Worm (Caenorhabditis elegans) whole organism, late embryonic: ENCODE measurements around the gene F46F5.11.
A peak's percentile ranks its signal among the peaks of the same experiment; 100 is the strongest.

ENCODE experiments used
- C08G9.2 ChIP-seq: sonication (generic microtip); optimal IDR thresholded peaks from 2 replicates; lab custom pipeline; 2016; ENCODE audit warnings: mild to moderate bottlenecking, missing genetic modification characterization, moderate library complexity, missing compliant biosample characterization
- F13H6.1 ChIP-seq: sonication (generic microtip); optimal IDR thresholded peaks from 2 replicates; lab custom pipeline; 2016; ENCODE audit warnings: missing genetic modification characterization, missing compliant biosample characterization
- K02D7.2 ChIP-seq: sonication (generic microtip); optimal IDR thresholded peaks from 2 replicates; lab custom pipeline; 2017; ENCODE audit warnings: mild to moderate bottlenecking, missing genetic modification characterization, missing compliant biosample characterization
- K09A11.1 ChIP-seq: sonication (generic microtip); optimal IDR thresholded peaks from 2 replicates; lab custom pipeline; 2017; ENCODE audit warnings: antibody characterized with exemption, mild to moderate bottlenecking, missing genetic modification characterization, missing compliant biosample characterization; ENCODE audit not compliant: insufficient read depth
- ahr-1 ChIP-seq: sonication (generic microtip); optimal IDR thresholded peaks from 2 replicates; lab custom pipeline; 2016; ENCODE audit warnings: missing genetic modification characterization, missing compliant biosample characterization
- ceh-14 ChIP-seq: sonication (generic microtip); optimal IDR thresholded peaks from 2 replicates; lab custom pipeline; 2016; ENCODE audit warnings: missing genotype, missing genetic modification characterization, missing compliant biosample characterization
- ceh-18 ChIP-seq: sonication (generic microtip); optimal IDR thresholded peaks from 2 replicates; lab custom pipeline; 2016; ENCODE audit warnings: missing genetic modification characterization, missing compliant biosample characterization
- ceh-2 ChIP-seq: sonication (generic microtip); optimal IDR thresholded peaks from 2 replicates; lab custom pipeline; 2016; ENCODE audit warnings: missing genotype, missing genetic modification characterization, missing compliant biosample characterization
- ceh-22 ChIP-seq: sonication (generic microtip); optimal IDR thresholded peaks from 2 replicates; lab custom pipeline; 2017; ENCODE audit warnings: missing biosample characterization, missing genetic modification characterization
- ceh-34 ChIP-seq: sonication (generic microtip); optimal IDR thresholded peaks from 2 replicates; lab custom pipeline; 2016; ENCODE audit warnings: mild to moderate bottlenecking, missing genetic modification characterization, missing compliant biosample characterization
- ceh-45 ChIP-seq: fragments of 200-800 bp; sonication (Bioruptor generic); IDR thresholded peaks from 2 replicates; pipeline ENCODE4 v1.3.6; 2022; ENCODE audit warnings: missing genetic modification reagents, missing genetic modification characterization, missing compliant biosample characterization
- ceh-48 ChIP-seq: sonication (generic microtip); optimal IDR thresholded peaks from 2 replicates; lab custom pipeline; 2016; ENCODE audit warnings: missing genetic modification characterization, inconsistent platforms, missing compliant biosample characterization
- elt-2 ChIP-seq: sonication (generic microtip); optimal IDR thresholded peaks from 2 replicates; lab custom pipeline; 2016; ENCODE audit warnings: missing genetic modification reagents, missing genetic modification characterization, missing compliant biosample characterization
- ets-4 ChIP-seq: sonication (generic microtip); optimal IDR thresholded peaks from 2 replicates; lab custom pipeline; 2016; ENCODE audit warnings: missing genetic modification characterization, missing compliant biosample characterization
- eyg-1 ChIP-seq: sonication (generic microtip); optimal IDR thresholded peaks from 2 replicates; lab custom pipeline; 2016; ENCODE audit warnings: missing genotype, missing genetic modification characterization, missing compliant biosample characterization
- fax-1 ChIP-seq: sonication (generic microtip); optimal IDR thresholded peaks from 2 replicates; lab custom pipeline; 2016; ENCODE audit warnings: missing genotype, missing genetic modification characterization, missing compliant biosample characterization
- gmeb-2 ChIP-seq: sonication (generic microtip); optimal IDR thresholded peaks from 2 replicates; lab custom pipeline; 2016; ENCODE audit warnings: missing genetic modification characterization, inconsistent platforms, missing compliant biosample characterization
- hlh-15 ChIP-seq: sonication (generic microtip); optimal IDR thresholded peaks from 2 replicates; lab custom pipeline; 2016; ENCODE audit warnings: missing genetic modification characterization, missing compliant biosample characterization
- hlh-30 ChIP-seq: sonication (generic microtip); optimal IDR thresholded peaks from 2 replicates; lab custom pipeline; 2017; ENCODE audit warnings: antibody characterized with exemption, missing genetic modification characterization, missing compliant biosample characterization; ENCODE audit not compliant: insufficient read depth
- hlh-8 ChIP-seq: sonication (generic microtip); optimal IDR thresholded peaks from 2 replicates; lab custom pipeline; 2016; ENCODE audit warnings: missing genotype, missing genetic modification characterization, missing compliant biosample characterization
- mec-3 ChIP-seq: sonication (generic microtip); optimal IDR thresholded peaks from 2 replicates; lab custom pipeline; 2016; ENCODE audit warnings: borderline replicate concordance, missing genetic modification characterization, missing compliant biosample characterization
- nfya-1 ChIP-seq: sonication (generic microtip); optimal IDR thresholded peaks from 2 replicates; lab custom pipeline; 2017; ENCODE audit warnings: missing genetic modification characterization, mild to moderate bottlenecking, missing compliant biosample characterization, antibody characterized with exemption, moderate library complexity
- nhr-232 ChIP-seq: sonication (generic microtip); optimal IDR thresholded peaks from 2 replicates; lab custom pipeline; 2016; ENCODE audit warnings: missing genetic modification characterization, missing compliant biosample characterization
- npax-4 ChIP-seq: sonication (generic microtip); optimal IDR thresholded peaks from 2 replicates; lab custom pipeline; 2016; ENCODE audit warnings: missing genetic modification characterization, missing compliant biosample characterization
- pag-3 ChIP-seq: sonication (generic microtip); optimal IDR thresholded peaks from 2 replicates; lab custom pipeline; 2016; ENCODE audit warnings: missing compliant biosample characterization, missing genetic modification characterization, borderline replicate concordance
- pax-1 ChIP-seq: fragments of 150-350 bp; optimal IDR thresholded peaks from 2 replicates; lab custom pipeline; 2014; ENCODE audit warnings: missing biosample characterization, missing genetic modification characterization
- pha-4 ChIP-seq: fragments of 150-350 bp; optimal IDR thresholded peaks from 2 replicates; lab custom pipeline; 2018; ENCODE audit warnings: missing biosample characterization, missing genetic modification reagents, missing genetic modification characterization
- pros-1 ChIP-seq: fragments of 150-350 bp; optimal IDR thresholded peaks from 2 replicates; lab custom pipeline; 2014; ENCODE audit warnings: missing biosample characterization, missing genetic modification reagents, missing genetic modification characterization
- rnt-1 ChIP-seq: sonication (generic microtip); optimal IDR thresholded peaks from 2 replicates; lab custom pipeline; 2016; ENCODE audit warnings: missing genetic modification characterization, missing compliant biosample characterization
- sox-2 ChIP-seq: fragments of 200-800 bp; sonication (Bioruptor generic); IDR thresholded peaks from 2 replicates; pipeline ENCODE4 v1.3.6; 2022; ENCODE audit warnings: missing genetic modification reagents, missing genetic modification characterization, missing compliant biosample characterization
- tbx-2 ChIP-seq: sonication (generic microtip); optimal IDR thresholded peaks from 2 replicates; lab custom pipeline; 2016; ENCODE audit warnings: missing genetic modification characterization, missing compliant biosample characterization
- tbx-7 ChIP-seq: sonication (generic microtip); optimal IDR thresholded peaks from 2 replicates; lab custom pipeline; 2016; ENCODE audit warnings: missing genotype, missing genetic modification characterization, missing compliant biosample characterization
- unc-42 ChIP-seq: sonication (generic microtip); optimal IDR thresholded peaks from 2 replicates; lab custom pipeline; 2016; ENCODE audit warnings: missing genotype, missing genetic modification characterization, missing compliant biosample characterization

The F46F5.11 gene

DNA sequence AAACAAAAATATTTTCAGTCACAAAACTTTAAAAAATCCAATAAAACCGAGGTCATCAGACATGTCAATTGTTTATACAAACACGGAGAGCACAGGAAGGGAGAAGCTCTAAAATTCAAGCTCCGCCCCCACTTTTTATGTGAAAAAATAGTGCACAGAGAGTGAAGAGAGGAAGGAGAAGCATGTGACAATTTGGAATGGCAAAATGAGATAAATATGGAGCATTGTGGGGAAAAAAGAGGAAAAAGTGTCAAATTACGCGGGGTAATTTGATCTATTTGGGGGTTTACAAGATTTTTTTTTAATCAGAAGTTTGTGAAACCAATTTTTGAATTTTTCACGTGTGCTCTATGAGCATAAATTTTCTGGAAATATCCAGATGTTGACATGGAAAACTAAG, 45.6 kb upstream of the F46F5.11 start:
- TF ChIP-seq unc-42 (tag; lab: Kevin White, UChicago), result peak; percentile 21
- no peak for TF ChIP-seq pros-1 (tag; lab: Kevin White, UChicago)
- peak; percentile 90 for TF ChIP-seq ceh-34 (tag; lab: Kevin White, UChicago)

DNA sequence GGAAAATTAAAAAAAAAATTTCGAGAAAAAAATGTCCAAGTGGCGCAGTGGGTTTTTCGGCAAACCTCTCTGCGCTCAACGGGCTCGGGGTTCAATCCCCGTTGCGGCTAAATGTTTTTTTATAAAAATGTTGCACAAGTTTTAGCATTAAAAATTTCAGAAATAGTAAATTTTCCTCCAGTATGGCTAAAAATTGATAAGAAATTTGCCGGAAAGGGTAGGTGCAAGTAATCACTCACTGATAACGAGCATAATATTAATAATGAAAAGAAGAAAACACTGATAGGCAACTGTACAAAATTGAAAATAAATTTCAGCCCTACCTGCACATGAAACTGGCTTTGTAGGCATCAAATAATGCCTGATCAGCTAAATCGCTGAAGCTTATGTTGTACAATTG, 44.2 kb upstream of the F46F5.11 start:
- no peak for TF ChIP-seq fax-1 (tag; lab: Kevin White, UChicago)
- TF ChIP-seq elt-2 (tag; lab: Kevin White, UChicago), result peak; percentile 66

DNA sequence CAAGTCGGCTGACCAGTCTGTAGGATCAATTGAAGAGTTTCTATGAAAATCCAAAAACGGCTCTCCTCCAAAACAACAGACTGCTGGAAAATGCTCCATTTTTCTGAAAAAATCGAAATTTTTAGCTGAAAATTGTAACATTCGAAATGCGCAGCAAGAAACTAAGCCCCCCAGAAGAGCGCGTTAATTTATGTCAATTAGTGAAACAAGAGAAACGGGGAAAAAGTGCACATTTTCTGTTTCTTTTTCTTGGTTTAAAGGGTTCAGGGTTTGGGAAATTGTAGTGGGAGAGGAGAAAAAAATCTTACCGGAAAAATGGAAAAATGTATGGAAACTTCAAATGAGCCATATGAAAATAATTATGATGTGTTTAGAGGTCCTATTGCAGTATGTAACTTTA, 43.3 kb upstream of the F46F5.11 start, which contains the start of gene C08G5.7:
C08G5.7 (minus strand) TSS at position 101 of the 400 bp plus-strand sequence.
- TF ChIP-seq unc-42 (tag; lab: Kevin White, UChicago) (no peak), ahr-1 (tag; lab: Kevin White, UChicago) (no peak), sox-2 (no peak), pros-1 (tag; lab: Kevin White, UChicago) (no peak), hlh-30 (tag; lab: Kevin White, UChicago) (no peak), eyg-1 (no peak), mec-3 (no peak), K09A11.1 (tag; lab: Kevin White, UChicago) (no peak)

DNA sequence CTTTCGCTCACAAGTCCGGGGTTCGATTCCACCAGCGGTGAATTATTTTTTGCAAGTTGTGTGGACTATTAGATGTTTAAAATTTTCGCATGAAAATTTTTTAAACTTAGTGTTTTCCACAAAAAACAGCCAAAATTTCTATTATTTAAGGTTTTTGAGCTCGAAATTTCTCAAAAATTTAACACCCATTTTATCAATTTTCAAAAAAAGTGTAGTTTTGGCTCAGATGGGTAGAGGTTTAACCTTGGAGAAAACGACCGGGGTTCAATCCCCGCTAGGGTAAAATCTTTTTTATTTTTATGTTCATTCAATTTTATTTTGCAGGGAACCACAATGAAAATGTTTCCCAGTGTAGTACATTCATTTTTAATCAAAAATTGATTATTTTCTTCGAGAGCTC, 39.3 kb upstream of the F46F5.11 start:
- no peak for TF ChIP-seq tbx-2 (tag; lab: Kevin White, UChicago)
- no peak for TF ChIP-seq nhr-232 (tag; lab: Kevin White, UChicago)
- no peak for TF ChIP-seq ceh-14 (tag; lab: Kevin White, UChicago)
- TF ChIP-seq ceh-18, result no peak
- no peak for TF ChIP-seq ceh-2 (tag; lab: Kevin White, UChicago)
- TF ChIP-seq F13H6.1, result no peak
- TF ChIP-seq nfya-1 (tag; lab: Kevin White, UChicago), result no peak

DNA sequence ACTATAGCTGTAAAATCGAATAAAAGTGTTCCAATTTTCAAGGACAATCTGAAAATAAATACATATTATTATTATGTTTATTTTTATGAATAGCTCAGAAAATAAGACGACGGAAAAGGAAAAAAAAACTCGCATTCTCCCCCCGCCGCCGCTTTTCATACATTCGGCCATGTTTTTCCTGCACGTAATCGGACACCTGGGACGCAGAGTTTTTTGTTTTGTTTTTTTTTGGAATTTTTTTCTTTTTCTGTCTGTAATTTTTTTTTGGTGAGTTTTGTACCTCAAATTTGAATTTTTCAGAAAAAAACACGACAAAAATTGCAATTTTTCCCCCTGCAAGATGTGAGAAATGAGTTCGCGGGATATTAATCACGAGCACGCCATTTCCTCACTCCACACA, 38.3 kb upstream of the F46F5.11 start, which contains the start of gene C08G5.6:
C08G5.6 (plus strand) TSS at position 301 of the 400 bp plus-strand sequence.
- TF ChIP-seq tbx-7 (tag; lab: Kevin White, UChicago), result no peak

DNA sequence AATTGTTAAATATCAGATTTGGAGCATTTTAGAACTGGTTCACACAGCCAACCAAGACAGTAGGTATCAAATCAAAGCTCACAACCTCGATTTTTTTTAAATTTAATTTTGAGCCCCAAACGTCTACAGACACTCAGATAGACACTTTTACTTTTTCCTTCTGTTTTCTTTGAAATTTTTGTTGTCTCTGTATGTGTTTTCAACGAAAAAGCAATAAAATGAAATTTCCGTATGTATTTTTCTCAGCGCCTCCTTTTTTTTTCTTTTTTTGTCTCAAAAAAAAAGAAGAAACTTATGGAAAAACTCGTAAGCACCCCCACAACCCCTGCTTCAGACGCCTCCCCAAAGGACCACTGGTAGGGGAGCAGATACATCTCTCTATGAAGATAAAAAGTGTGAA, 34.7 kb upstream of the F46F5.11 start:
- TF ChIP-seq unc-42 (tag; lab: Kevin White, UChicago), result peak; percentile 35
- no peak for TF ChIP-seq K02D7.2 (tag; lab: Kevin White, UChicago)
- no peak for TF ChIP-seq sox-2

DNA sequence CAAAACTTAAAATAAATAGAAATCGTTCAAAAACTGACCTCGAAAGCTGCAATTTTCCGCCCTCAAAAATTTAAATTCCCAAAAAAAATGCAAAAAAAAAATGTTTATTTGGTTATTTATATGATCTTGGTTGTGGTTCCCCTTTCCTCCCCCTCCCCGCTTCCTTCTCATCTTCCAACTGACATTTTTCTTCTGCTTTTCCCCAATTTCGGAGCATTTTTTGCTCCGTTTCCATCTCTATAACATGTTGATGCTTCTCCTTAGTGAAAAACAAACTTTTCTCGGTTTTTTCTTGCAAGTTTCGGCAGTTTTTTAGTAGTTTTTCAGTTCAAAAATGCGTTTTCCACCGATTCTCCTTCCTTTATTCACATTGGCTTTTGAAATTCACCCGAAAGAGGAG, 33.5 kb upstream of the F46F5.11 start, which contains the start of gene Y39F10A.1:
Y39F10A.1 (plus strand) TSS at position 301 of the 400 bp plus-strand sequence.
- TF ChIP-seq C08G9.2 (no peak), hlh-8 (tag; lab: Kevin White, UChicago) (no peak), pag-3 (tag; lab: Kevin White, UChicago) (no peak), npax-4 (tag; lab: Kevin White, UChicago) (no peak), ceh-34 (tag; lab: Kevin White, UChicago) (no peak), elt-2 (tag; lab: Kevin White, UChicago) (no peak), hlh-15 (tag; lab: Kevin White, UChicago) (no peak), ets-4 (tag; lab: Kevin White, UChicago) (no peak)

DNA sequence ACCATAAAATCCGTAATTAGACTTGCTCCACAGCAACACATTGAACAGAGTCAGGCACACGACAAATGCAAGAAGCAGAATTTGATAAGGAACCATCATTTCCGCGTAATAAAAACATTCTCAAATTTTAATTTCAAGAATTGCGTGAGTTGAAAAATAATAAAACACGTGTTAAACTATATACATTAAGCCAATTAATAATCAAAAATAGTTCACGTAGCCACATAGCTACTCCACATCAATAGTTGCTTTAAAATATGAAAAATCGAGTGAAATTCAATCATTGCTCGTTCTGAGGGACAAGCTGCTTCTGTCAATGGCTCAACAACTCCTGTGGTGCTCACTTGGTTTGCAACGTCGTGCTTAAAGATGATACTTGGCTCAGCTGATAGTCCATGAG, 25.7 kb upstream of the F46F5.11 start, which contains the start of gene Y39F10A.3:
Y39F10A.3 (minus strand) TSS at position 101 of the 400 bp plus-strand sequence.
- TF ChIP-seq elt-2 (tag; lab: Kevin White, UChicago) (no peak), rnt-1 (tag; lab: Kevin White, UChicago) (no peak), ceh-48 (tag; lab: Kevin White, UChicago) (no peak), pax-1 (no peak), ceh-45 (no peak), gmeb-2 (tag; lab: Kevin White, UChicago) (no peak), ceh-14 (tag; lab: Kevin White, UChicago) (no peak), tbx-2 (tag; lab: Kevin White, UChicago) (no peak), ceh-18 (no peak), npax-4 (tag; lab: Kevin White, UChicago) (no peak), pha-4 (no peak), sox-2 (no peak), ceh-22 (no peak)
